Fruit fly (Drosophila melanogaster): ENCODE results near the gene Cp7Fb.
A peak's percentile ranks its signal among the peaks of the same experiment; 100 is the strongest.

Gene Cp7Fb

DNA sequence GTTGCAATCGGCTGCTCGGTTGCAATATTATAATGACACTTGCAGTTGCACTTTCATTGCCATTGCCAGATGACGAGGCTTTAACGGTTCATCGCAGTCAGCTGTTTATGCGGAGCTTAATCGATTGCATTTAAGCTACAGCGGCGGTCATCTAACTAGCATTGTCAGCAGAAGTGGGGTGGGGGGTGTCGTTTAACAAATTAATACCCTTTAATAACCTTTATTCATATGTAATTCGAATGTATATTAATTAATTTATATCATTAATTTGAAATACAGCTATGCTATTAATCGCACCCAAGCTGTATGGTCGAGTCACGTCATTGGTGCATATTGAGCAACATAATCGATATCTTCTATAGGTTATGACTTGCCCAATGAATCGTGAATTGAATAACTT is 19.2 kb downstream of the Cp7Fb start (continued):
- TF ChIP-seq CG2678 (tag; optimal IDR thresholded peaks at IDR 0.05) (peak; percentile 82), Oli (tag; optimal IDR thresholded peaks at IDR 0.05) (peak; percentile 86), mld (GFP tag; IDR thresholded peaks at IDR 0.05; ENCODE audit: partially characterized antibody) (no peak), CG10979 (tag; optimal IDR thresholded peaks at IDR 0.05) (peak; percentile 80), CG1832 (GFP tag; optimal IDR thresholded peaks at IDR 0.05) (no peak), Rx (GFP tag; IDR thresholded peaks at IDR 0.05) (peak; percentile 76), slou (GFP tag; optimal IDR thresholded peaks at IDR 0.05) (peak; percentile 39), CG8765 (GFP tag; IDR thresholded peaks at IDR 0.05) (peak; percentile 45; the same call in 1 of the 2 replicates), CG10431 (GFP tag; optimal IDR thresholded peaks at IDR 0.05) (peak; percentile 16), CG17361 (GFP tag; IDR thresholded peaks at IDR 0.05) (peak; percentile 71), CG12071 (GFP tag; optimal IDR thresholded peaks at IDR 0.05) (peak; percentile 78), CG4707 (GFP tag; optimal IDR thresholded peaks at IDR 0.05) (peak; percentile 49), kay (GFP tag; optimal IDR thresholded peaks at IDR 0.05) (peak; percentile 54), Adf1 (GFP tag; IDR thresholded peaks at IDR 0.05) (no peak), Sox102F (GFP tag; optimal IDR thresholded peaks at IDR 0.05) (peak; percentile 91), yki (optimal IDR thresholded peaks at IDR 0.05) (no peak), CG12391 (tag; optimal IDR thresholded peaks at IDR 0.05) (peak; percentile 78), CG32767 (GFP tag; IDR thresholded peaks at IDR 0.05) (peak; percentile 73; the same call in 1 of the 2 replicates), her (GFP tag; optimal IDR thresholded peaks at IDR 0.05) (no peak), kni (GFP tag; optimal IDR thresholded peaks at IDR 0.05) (no peak), Deaf1 (tag; optimal IDR thresholded peaks at IDR 0.05) (peak; percentile 20), CG13424 (tag; optimal IDR thresholded peaks at IDR 0.05) (peak; percentile 83), CG31388 (GFP tag; optimal IDR thresholded peaks at IDR 0.05) (peak; percentile 5), Dip2 (GFP tag; IDR thresholded peaks at IDR 0.05) (no peak), CG3065 (GFP tag; optimal IDR thresholded peaks at IDR 0.05) (no peak), CG11696 (GFP tag; IDR thresholded peaks at IDR 0.05) (peak; percentile 86), CG4328 (GFP tag; optimal IDR thresholded peaks at IDR 0.05) (peak; percentile 21), ems (GFP tag; optimal IDR thresholded peaks at IDR 0.05) (peak; percentile 39), CG16863 (GFP tag; optimal IDR thresholded peaks at IDR 0.05) (peak; percentile 11), lbe (GFP tag; optimal IDR thresholded peaks at IDR 0.05) (peak; percentile 15), CG17328 (GFP tag; IDR thresholded peaks at IDR 0.05) (peak; percentile 90), slp2 (GFP tag; optimal IDR thresholded peaks at IDR 0.05) (no peak), HmgD (GFP tag; optimal IDR thresholded peaks at IDR 0.05) (no peak), maf-S (GFP tag; optimal IDR thresholded peaks at IDR 0.05) (no peak), CG7745 (tag; optimal IDR thresholded peaks at IDR 0.05) (no peak), ATbp (GFP tag; optimal IDR thresholded peaks at IDR 0.05) (peak; percentile 83), Atf6 (GFP tag; IDR thresholded peaks at IDR 0.05) (peak; percentile 44; the same call in 1 of the 2 replicates), ssp (GFP tag; IDR thresholded peaks at IDR 0.05) (peak; percentile 66), Tbp (GFP tag; optimal IDR thresholded peaks at IDR 0.05) (no peak), CG2116 (GFP tag; optimal IDR thresholded peaks at IDR 0.05) (no peak), crol (GFP tag; IDR thresholded peaks at IDR 0.05) (peak; percentile 19; the same call in 1 of the 2 replicates), phol (tag; optimal IDR thresholded peaks at IDR 0.05) (peak; percentile 82), twi (tag; optimal IDR thresholded peaks at IDR 0.05) (peak; percentile 40), fd102C (GFP tag; optimal IDR thresholded peaks at IDR 0.05) (no peak), insv (GFP tag; optimal IDR thresholded peaks at IDR 0.05) (no peak), nmo (GFP tag; optimal IDR thresholded peaks at IDR 0.05) (peak; percentile 78), Hey (tag; optimal IDR thresholded peaks at IDR 0.05) (no peak), CG32532 (GFP tag; IDR thresholded peaks at IDR 0.05) (peak; percentile 64), salm (tag; optimal IDR thresholded peaks at IDR 0.05) (peak; percentile 82), sqz (GFP tag; optimal IDR thresholded peaks at IDR 0.05) (peak; percentile 42), tx (GFP tag; optimal IDR thresholded peaks at IDR 0.05) (no peak), Mes4 (GFP tag; optimal IDR thresholded peaks at IDR 0.05) (peak; percentile 30)

Measured in whole organism, embryonic.